Fruit fly (Drosophila melanogaster): ENCODE measurements around the gene Adh.

- TF ChIP-seq tj (GFP tag; optimal IDR thresholded peaks at IDR 0.05) (no peak), CG1620 (GFP tag; optimal IDR thresholded peaks at IDR 0.05) (no peak), Hr96 (GFP tag; optimal IDR thresholded peaks at IDR 0.05) (no peak), ovo (GFP tag; optimal IDR thresholded peaks at IDR 0.05) (no peak), CG11617 (GFP tag; optimal IDR thresholded peaks at IDR 0.05) (no peak)
Observed at dm6 chr2L:14622182-14622581, 6.8 kb downstream of the Adh start.
